Fruit fly (Drosophila melanogaster) whole organism, prepupa: ENCODE data around the gene Idgf2.

ENCODE experiments used
- Blimp-1 ChIP-seq: fragments of 200-800 bp; sonication (Bioruptor generic); optimal IDR thresholded peaks from 3 replicates; lab custom pipeline; 2017; ENCODE audit warnings: missing biosample characterization, missing genetic modification characterization, mild to moderate bottlenecking, moderate library complexity, missing genetic modification reagents
- CG10631 ChIP-seq: fragments of 200-800 bp; sonication (Bioruptor generic); optimal IDR thresholded peaks from 2 replicates; lab custom pipeline; 2016; ENCODE audit warnings: missing biosample characterization, missing genetic modification characterization
- CG10669 ChIP-seq: fragments of 200-800 bp; sonication (Bioruptor generic); optimal IDR thresholded peaks from 3 replicates; lab custom pipeline; 2018; ENCODE audit warnings: missing biosample characterization, mild to moderate bottlenecking, missing genetic modification characterization, moderate library complexity
- CG11294 ChIP-seq: fragments of 200-800 bp; sonication (Bioruptor generic); IDR thresholded peaks from 2 replicates; pipeline ENCODE4 v1.3.6; 2022; ENCODE audit warnings: missing biosample characterization, missing genetic modification characterization
- CG11902 ChIP-seq: fragments of 200-800 bp; sonication (Bioruptor generic); optimal IDR thresholded peaks from 3 replicates; lab custom pipeline; 2016; ENCODE audit warnings: missing biosample characterization, missing genetic modification characterization
- CG31627 ChIP-seq: fragments of 200-800 bp; sonication (Bioruptor generic); optimal IDR thresholded peaks from 3 replicates; lab custom pipeline; 2016; ENCODE audit warnings: missing biosample characterization, missing genetic modification characterization
- CG3919 ChIP-seq: fragments of 200-800 bp; sonication (Bioruptor generic); optimal IDR thresholded peaks from 3 replicates; lab custom pipeline; 2016; ENCODE audit warnings: missing biosample characterization, missing genetic modification characterization
- CG4318 ChIP-seq: fragments of 200-800 bp; sonication (Bioruptor generic); optimal IDR thresholded peaks from 3 replicates; lab custom pipeline; 2017; ENCODE audit warnings: missing biosample characterization, mild to moderate bottlenecking, missing genetic modification characterization
- CG6163 ChIP-seq: fragments of 200-800 bp; sonication (Bioruptor generic); IDR thresholded peaks from 3 replicates; pipeline ENCODE4 v1.3.6; 2022; ENCODE audit warnings: missing biosample characterization, missing genetic modification characterization
- CG6276 ChIP-seq: fragments of 200-800 bp; sonication (Bioruptor generic); optimal IDR thresholded peaks from 2 replicates; lab custom pipeline; 2017; ENCODE audit warnings: missing biosample characterization, mild to moderate bottlenecking, missing genetic modification characterization
- CG6792 ChIP-seq: fragments of 200-800 bp; sonication (Bioruptor generic); optimal IDR thresholded peaks from 3 replicates; lab custom pipeline; 2016; ENCODE audit warnings: missing biosample characterization, missing genetic modification characterization
- CG6808 ChIP-seq: fragments of 200-800 bp; sonication (Bioruptor generic); optimal IDR thresholded peaks from 3 replicates; lab custom pipeline; 2017; ENCODE audit warnings: missing biosample characterization, missing genetic modification characterization, mild to moderate bottlenecking, moderate library complexity, missing genetic modification reagents
- CG6854 ChIP-seq: fragments of 200-800 bp; sonication (Bioruptor generic); optimal IDR thresholded peaks from 2 replicates; lab custom pipeline; 2017; ENCODE audit warnings: missing biosample characterization, mild to moderate bottlenecking, missing genetic modification characterization
- CG7368 ChIP-seq: fragments of 200-800 bp; sonication (Bioruptor generic); optimal IDR thresholded peaks from 3 replicates; lab custom pipeline; 2016; ENCODE audit warnings: missing biosample characterization, missing genetic modification characterization
- CG8119 ChIP-seq: fragments of 200-800 bp; sonication (Bioruptor generic); IDR thresholded peaks from 3 replicates; pipeline ENCODE4 v1.3.6; 2022; ENCODE audit warnings: missing biosample characterization, missing genetic modification characterization
- CG8632 ChIP-seq: fragments of 200-800 bp; sonication (Bioruptor generic); optimal IDR thresholded peaks from 3 replicates; lab custom pipeline; 2016; ENCODE audit warnings: missing biosample characterization, missing genetic modification characterization
- Eip78C ChIP-seq: fragments of 200-800 bp; sonication (Bioruptor generic); peaks from one replicate; lab custom pipeline; 2016; ENCODE audit warnings: missing biosample characterization, missing genetic modification characterization
- Hr38 ChIP-seq: sonication (Bioruptor generic); optimal IDR thresholded peaks from 2 replicates; lab custom pipeline; 2016; ENCODE audit warnings: missing biosample characterization, missing genetic modification characterization
- Hr39 ChIP-seq: fragments of 200-800 bp; sonication (Bioruptor generic); optimal IDR thresholded peaks from 2 replicates; lab custom pipeline; 2016; ENCODE audit warnings: missing biosample characterization, missing genetic modification characterization
- Hr4 ChIP-seq: fragments of 200-800 bp; sonication (Bioruptor generic); optimal IDR thresholded peaks from 3 replicates; lab custom pipeline; 2016; ENCODE audit warnings: missing biosample characterization, missing genetic modification characterization
- Lpt ChIP-seq: fragments of 200-800 bp; sonication (Bioruptor generic); optimal IDR thresholded peaks from 3 replicates; lab custom pipeline; 2016; ENCODE audit warnings: missing biosample characterization, missing genetic modification characterization
- Smox ChIP-seq: fragments of 200-800 bp; sonication (Bioruptor generic); optimal IDR thresholded peaks from 3 replicates; lab custom pipeline; 2016; ENCODE audit warnings: missing biosample characterization, missing genetic modification characterization
- Sox102F ChIP-seq: fragments of 200-800 bp; sonication (Bioruptor generic); optimal IDR thresholded peaks from 2 replicates; lab custom pipeline; 2016; ENCODE audit warnings: missing biosample characterization, mild to moderate bottlenecking, missing genetic modification characterization
- Sox14 ChIP-seq: fragments of 200-800 bp; sonication (Bioruptor generic); optimal IDR thresholded peaks from 3 replicates; lab custom pipeline; 2016; ENCODE audit warnings: missing biosample characterization, missing genetic modification characterization
- Sox15 ChIP-seq: fragments of 200-800 bp; sonication (Bioruptor generic); optimal IDR thresholded peaks from 3 replicates; lab custom pipeline; 2016; ENCODE audit warnings: missing biosample characterization, missing genetic modification characterization
- achi ChIP-seq: fragments of 200-800 bp; sonication (Bioruptor generic); optimal IDR thresholded peaks from 3 replicates; lab custom pipeline; 2016; ENCODE audit warnings: missing biosample characterization, missing genetic modification characterization
- acj6 ChIP-seq: fragments of 200-800 bp; sonication (Bioruptor generic); optimal IDR thresholded peaks from 3 replicates; lab custom pipeline; 2016; ENCODE audit warnings: missing biosample characterization, missing genetic modification characterization
- cyc ChIP-seq: fragments of 200-800 bp; sonication (Bioruptor generic); optimal IDR thresholded peaks from 3 replicates; lab custom pipeline; 2016; ENCODE audit warnings: missing biosample characterization, missing genetic modification characterization
- dac ChIP-seq: fragments of 200-800 bp; sonication (Bioruptor generic); optimal IDR thresholded peaks from 2 replicates; lab custom pipeline; 2017; ENCODE audit warnings: missing biosample characterization, mild to moderate bottlenecking, missing genetic modification characterization
- eg ChIP-seq: fragments of 200-800 bp; sonication (Bioruptor generic); IDR thresholded peaks from 3 replicates; pipeline ENCODE4 v1.3.6; 2022; ENCODE audit warnings: missing biosample characterization, missing genetic modification characterization
- esn ChIP-seq: fragments of 200-800 bp; sonication (Bioruptor generic); optimal IDR thresholded peaks from 2 replicates; lab custom pipeline; 2016; ENCODE audit warnings: missing biosample characterization, mild to moderate bottlenecking, missing genetic modification characterization, moderate library complexity
- fd59A ChIP-seq: fragments of 200-800 bp; sonication (Bioruptor generic); optimal IDR thresholded peaks from 2 replicates; lab custom pipeline; 2017; ENCODE audit warnings: missing biosample characterization, mild to moderate bottlenecking, missing genetic modification characterization, missing genetic modification reagents
- fd85E ChIP-seq: fragments of 200-800 bp; sonication (Bioruptor generic); optimal IDR thresholded peaks from 3 replicates; lab custom pipeline; 2016; ENCODE audit warnings: missing biosample characterization, missing genetic modification characterization
- lz ChIP-seq: fragments of 200-800 bp; sonication (Bioruptor generic); optimal IDR thresholded peaks from 3 replicates; lab custom pipeline; 2016; ENCODE audit warnings: missing biosample characterization, missing genetic modification characterization
- pdm3 ChIP-seq: fragments of 200-800 bp; sonication (Bioruptor generic); optimal IDR thresholded peaks from 3 replicates; lab custom pipeline; 2016; ENCODE audit warnings: missing biosample characterization, missing genetic modification characterization
- spab ChIP-seq: fragments of 200-800 bp; sonication (Bioruptor generic); optimal IDR thresholded peaks from 2 replicates; lab custom pipeline; 2017; ENCODE audit warnings: missing biosample characterization, mild to moderate bottlenecking, missing genetic modification characterization, missing genetic modification reagents
- ss ChIP-seq, 2 experiments: fragments of 200-800 bp; sonication (Bioruptor generic); optimal IDR thresholded peaks; 2 replicates in 1 of 2; 3 replicates in 1 of 2; lab custom pipeline; 2017 to 2018; ENCODE audit warnings: mild to moderate bottlenecking in 2 of 2, missing biosample characterization in 2 of 2, missing genetic modification characterization in 2 of 2, moderate library complexity in 1 of 2
- svp ChIP-seq: fragments of 200-800 bp; sonication (Bioruptor generic); peaks from one replicate; lab custom pipeline; 2016; ENCODE audit warnings: missing biosample characterization, missing genetic modification characterization
- vri ChIP-seq: fragments of 200-800 bp; sonication (Bioruptor generic); optimal IDR thresholded peaks from 3 replicates; lab custom pipeline; 2016; ENCODE audit warnings: missing biosample characterization, mild to moderate bottlenecking, missing genetic modification characterization

Gene Idgf2

DNA sequence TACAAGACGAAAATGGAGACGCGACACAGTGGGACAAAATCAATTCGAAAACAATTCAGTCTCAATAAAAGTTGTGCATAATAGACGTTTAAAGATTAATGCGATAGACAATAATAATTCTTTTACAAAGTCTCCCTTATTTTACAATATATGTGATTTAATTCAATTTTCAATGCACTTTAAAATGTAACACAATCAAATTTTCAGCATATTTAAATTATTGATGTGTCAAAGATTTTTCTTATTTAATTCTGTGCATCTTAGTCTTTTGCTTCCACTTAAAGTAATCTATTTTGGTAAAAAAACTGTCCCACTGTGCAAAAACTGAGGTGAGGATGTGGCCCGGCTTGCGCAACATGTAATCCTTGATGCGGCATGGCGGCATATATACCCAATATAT, 9.2 kb upstream of the Idgf2 start (continued):
- TF ChIP-seq Hr39 (GFP tag; lab: Kevin White, UChicago) (peak; percentile 61), CG6854 (GFP tag; lab: Kevin White, UChicago) (no peak), CG11294 (GFP tag; lab: Robert Waterston, UW) (no peak), svp (peak; percentile 84), Smox (GFP tag; lab: Kevin White, UChicago) (peak; percentile 71), CG8119 (peak; percentile 77), Sox102F (GFP tag; lab: Kevin White, UChicago) (peak; percentile 38), CG6276 (peak; percentile 36), Lpt (GFP tag; lab: Kevin White, UChicago) (peak; percentile 53), acj6 (GFP tag; lab: Kevin White, UChicago) (peak; percentile 69), lz (GFP tag; lab: Kevin White, UChicago) (peak; percentile 69), CG7368 (GFP tag; lab: Kevin White, UChicago) (peak; percentile 36), Sox14 (GFP tag; lab: Kevin White, UChicago) (peak; percentile 70), ss (GFP tag; optimal IDR thresholded peaks at IDR 0.05; lab: Kevin White, UChicago) (peak; percentile 33 to 70), CG3919 (GFP tag; lab: Kevin White, UChicago) (peak; percentile 58), dac (GFP tag; lab: Kevin White, UChicago) (peak; percentile 26), cyc (peak; percentile 22), Sox15 (GFP tag; lab: Kevin White, UChicago) (peak; percentile 53)
- TF ChIP-seq, all 60 proteins: peak for 51

DNA sequence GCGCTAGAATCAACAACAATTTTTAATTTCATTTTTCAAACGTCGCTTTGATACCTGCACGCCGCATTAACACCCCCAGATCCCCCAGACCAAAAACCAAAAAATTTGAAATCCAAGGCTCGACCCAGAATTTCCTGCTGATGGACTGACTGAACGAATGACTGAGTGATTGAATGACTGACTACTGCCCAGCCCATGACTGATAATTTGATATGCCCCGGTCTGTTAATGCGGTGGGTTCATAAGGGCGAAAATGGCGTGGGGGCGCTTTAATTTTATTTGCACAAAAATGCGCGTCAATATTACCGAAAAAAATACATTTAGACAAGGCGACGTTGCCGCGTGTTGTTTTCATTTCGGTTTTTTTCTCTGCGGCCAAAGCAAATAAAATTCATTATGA, 4.5 kb upstream of the Idgf2 start:
- TF ChIP-seq CG11902 (no peak), svp (peak; percentile 82)

DNA sequence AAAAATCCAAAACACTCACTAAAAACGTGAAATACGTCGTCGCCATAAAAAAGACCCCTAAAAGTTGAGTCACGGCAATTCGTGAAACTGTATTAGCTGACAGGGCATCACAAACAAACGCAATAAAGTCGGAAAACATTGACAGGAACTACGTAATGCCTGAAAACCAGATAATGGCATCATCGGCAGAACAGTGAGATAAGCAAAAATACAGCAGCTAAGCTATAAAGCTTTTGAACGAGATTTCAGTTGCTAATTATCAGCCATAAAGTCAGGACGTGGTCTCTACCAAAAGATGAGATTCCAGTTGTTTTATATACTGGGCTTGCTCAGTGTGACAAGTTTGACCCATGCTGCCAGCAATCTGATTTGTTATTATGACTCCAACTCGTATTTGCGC, 2.1 kb upstream of the Idgf2 start, which contains the start of gene Idgf1:
Idgf1 (plus strand) TSS at position 245 of the 400 bp plus-strand sequence.
- TF ChIP-seq Hr38 (GFP tag; lab: Kevin White, UChicago) (no peak), svp (peak; percentile 74), vri (GFP tag; lab: Kevin White, UChicago) (peak; percentile 67)

DNA sequence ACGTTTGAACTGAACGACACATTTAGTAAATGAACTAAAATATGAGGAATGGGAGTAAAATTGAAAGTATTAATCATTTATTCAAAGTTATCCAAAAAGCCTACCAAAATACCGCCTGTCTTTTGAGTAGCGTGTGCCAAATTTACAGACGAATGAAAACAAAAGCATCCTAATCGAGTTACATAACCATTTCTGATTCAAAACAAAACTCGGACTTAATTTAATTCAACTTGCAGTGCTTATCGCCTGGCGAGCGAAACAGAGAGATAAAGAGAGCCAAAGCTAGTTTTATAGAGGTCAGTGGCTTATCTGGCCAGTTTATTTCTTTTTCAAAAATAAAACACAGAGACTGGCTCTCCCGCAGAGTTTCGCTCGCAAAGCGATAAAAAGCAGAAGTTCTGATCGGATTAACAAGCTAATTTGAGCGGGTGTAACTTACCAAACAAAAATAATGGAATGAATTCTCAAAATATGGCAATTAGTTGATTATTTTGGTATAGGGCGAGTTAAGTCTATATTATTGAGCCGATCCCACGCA, 814 bp downstream of the Idgf2 start:
- no peak for TF ChIP-seq pdm3 (GFP tag; lab: Kevin White, UChicago)
- TF ChIP-seq vri (GFP tag; lab: Kevin White, UChicago): peak; percentile 66
- no peak for TF ChIP-seq fd59A (GFP tag; lab: Kevin White, UChicago)
- TF ChIP-seq ss (GFP tag; optimal IDR thresholded peaks at IDR 0.05; lab: Kevin White, UChicago): peak in 1 of 2 experiments; percentile 21
- TF ChIP-seq CG10669 (GFP tag; lab: Kevin White, UChicago): peak; percentile 20
- peak; percentile 35 for TF ChIP-seq svp
- peak; percentile 19 for TF ChIP-seq Eip78C (GFP tag; lab: Kevin White, UChicago)
- TF ChIP-seq spab (GFP tag; lab: Kevin White, UChicago): no peak

DNA sequence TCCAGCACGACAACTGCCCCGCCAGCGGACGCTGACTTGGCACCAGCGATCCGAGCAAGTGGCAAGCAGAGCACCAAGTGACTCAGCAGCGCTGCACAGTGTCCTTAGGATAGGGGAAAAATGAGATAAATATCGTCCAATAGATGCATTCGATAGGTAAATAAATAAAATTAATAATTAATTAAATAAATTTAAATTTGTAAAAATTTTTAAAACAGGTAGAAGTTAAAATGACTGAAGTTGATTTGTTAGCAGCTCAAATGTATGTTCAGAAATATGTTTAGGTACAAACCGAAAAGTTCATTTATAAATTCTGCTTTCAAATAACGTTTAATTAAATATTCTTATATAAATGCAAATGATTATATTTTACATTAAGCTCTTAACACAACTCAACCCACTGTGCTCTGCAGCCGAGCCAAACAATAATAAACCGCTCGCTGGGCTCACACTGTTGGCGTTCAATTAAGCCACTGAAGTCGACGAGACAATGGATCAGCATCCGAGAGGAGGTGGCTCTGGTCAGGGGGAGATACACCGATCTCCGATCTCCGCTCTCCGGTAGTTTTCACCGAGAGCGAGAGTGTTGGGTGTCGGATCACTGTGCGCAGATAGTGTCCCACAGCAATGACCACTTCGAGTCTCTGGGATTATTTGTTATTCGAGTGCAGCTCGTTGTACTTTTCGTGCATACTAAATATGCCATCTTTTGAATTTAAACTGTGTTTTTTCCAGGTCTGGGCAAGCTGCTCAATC, 1.5 kb downstream of the Idgf2 start, which contains the start of gene CG5888:
CG5888 (minus strand) TSS at position 19 of the 756 bp plus-strand sequence.
- TF ChIP-seq eg (GFP tag; lab: Robert Waterston, UW) (peak; percentile 82), Blimp-1 (GFP tag; lab: Kevin White, UChicago) (peak; percentile 22), CG31627 (GFP tag; lab: Kevin White, UChicago) (peak; percentile 10), achi (peak; percentile 83), CG10631 (GFP tag; lab: Kevin White, UChicago) (peak; percentile 83), CG8119 (peak; percentile 94), CG6163 (GFP tag; lab: Robert Waterston, UW) (0 out of 3 replicates have a peak, but pooled peaks have one; percentile 50), pdm3 (GFP tag; lab: Kevin White, UChicago) (peak; percentile 45), fd85E (peak; percentile 24), esn (GFP tag; lab: Kevin White, UChicago) (peak; percentile 72), Sox15 (GFP tag; lab: Kevin White, UChicago) (peak; percentile 70), CG6276 (peak; percentile 72), Sox102F (GFP tag; lab: Kevin White, UChicago) (peak; percentile 16), Hr4 (peak; percentile 48), CG6808 (GFP tag; lab: Kevin White, UChicago) (peak; percentile 60), CG4318 (GFP tag; lab: Kevin White, UChicago) (peak; percentile 60), CG8632 (GFP tag; lab: Kevin White, UChicago) (peak; percentile 85), fd59A (GFP tag; lab: Kevin White, UChicago) (peak; percentile 25), CG3919 (GFP tag; lab: Kevin White, UChicago) (peak; percentile 54), Sox14 (GFP tag; lab: Kevin White, UChicago) (peak; percentile 45), Hr38 (GFP tag; lab: Kevin White, UChicago) (no peak), acj6 (GFP tag; lab: Kevin White, UChicago) (peak; percentile 82), CG7368 (GFP tag; lab: Kevin White, UChicago) (peak; percentile 49), CG6792 (GFP tag; lab: Kevin White, UChicago) (peak; percentile 77), Smox (GFP tag; lab: Kevin White, UChicago) (peak; percentile 36), CG6854 (GFP tag; lab: Kevin White, UChicago) (no peak)
